Fruit fly (Drosophila melanogaster): Measurements from ENCODE around the gene nSyb.

Gene nSyb

dm6 chr3L:1639185-1639812 is 1.7 kb upstream of the nSyb start, which contains the start of the genes Mettl2 and Bgb (continued):
- TF ChIP-seq Myb (GFP tag; optimal IDR thresholded peaks at IDR 0.05) (peak; percentile 80), Taf1 (GFP tag; IDR thresholded peaks at IDR 0.05) (peak; percentile 73), CG1602 (GFP tag; optimal IDR thresholded peaks at IDR 0.05) (peak; percentile 76), Nf-YB (GFP tag; optimal IDR thresholded peaks at IDR 0.05) (peak; percentile 15), CG17361 (GFP tag; IDR thresholded peaks at IDR 0.05) (peak; percentile 91), YL-1 (GFP tag; optimal IDR thresholded peaks at IDR 0.05) (peak; percentile 58), lilli (GFP tag; optimal IDR thresholded peaks at IDR 0.05) (peak; percentile 90), ap (GFP tag; IDR thresholded peaks at IDR 0.05) (no peak), pho (GFP tag; optimal IDR thresholded peaks at IDR 0.05) (peak; percentile 84), yki (optimal IDR thresholded peaks at IDR 0.05) (no peak), vnd (GFP tag; IDR thresholded peaks at IDR 0.05; ENCODE audit: partially characterized antibody) (peak; percentile 84), Gsc (GFP tag; IDR thresholded peaks at IDR 0.05) (peak; percentile 64), Xrp1 (GFP tag; IDR thresholded peaks at IDR 0.05) (peak; percentile 76), gt (GFP tag; IDR thresholded peaks at IDR 0.05) (no peak; the same call in 1 of the 2 replicates), CG1603 (tag; optimal IDR thresholded peaks at IDR 0.05) (peak; percentile 70), jumu (GFP tag; optimal IDR thresholded peaks at IDR 0.05) (peak; percentile 84), CG4617 (GFP tag; optimal IDR thresholded peaks at IDR 0.05; ENCODE audit: borderline replicate concordance) (peak; percentile 59), jing (GFP tag; optimal IDR thresholded peaks at IDR 0.05) (no peak), pnt (GFP tag; optimal IDR thresholded peaks at IDR 0.05) (peak; percentile 90), nerfin-1 (tag; optimal IDR thresholded peaks at IDR 0.05) (peak; percentile 54), insv (GFP tag; optimal IDR thresholded peaks at IDR 0.05) (no peak), slou (GFP tag; optimal IDR thresholded peaks at IDR 0.05) (peak; percentile 63), luna (GFP tag; optimal IDR thresholded peaks at IDR 0.05) (peak; percentile 21), dpn (GFP tag; optimal IDR thresholded peaks at IDR 0.05) (peak; percentile 79 to 81), slbo (GFP tag; IDR thresholded peaks at IDR 0.05) (peak; percentile 89), stc (GFP tag; IDR thresholded peaks at IDR 0.05) (0 out of 2 replicates have a peak, but pooled peaks have one; percentile 39), sima (GFP tag; optimal IDR thresholded peaks at IDR 0.05) (peak; percentile 40), CG2678 (tag; optimal IDR thresholded peaks at IDR 0.05) (peak; percentile 85), MESR4 (GFP tag; optimal IDR thresholded peaks at IDR 0.05) (no peak), Hmx (GFP tag; optimal IDR thresholded peaks at IDR 0.05) (no peak), ttk (GFP tag; IDR thresholded peaks at IDR 0.05) (peak; percentile 80), gem (tag; optimal IDR thresholded peaks at IDR 0.05) (peak; percentile 87), Abd-B (GFP tag; optimal IDR thresholded peaks at IDR 0.05) (peak; percentile 86), D19B (GFP tag; optimal IDR thresholded peaks at IDR 0.05) (peak; percentile 63), CG12769 (tag; optimal IDR thresholded peaks at IDR 0.05) (no peak), her (GFP tag; optimal IDR thresholded peaks at IDR 0.05) (peak; percentile 46), CG6254 (GFP tag; optimal IDR thresholded peaks at IDR 0.05) (peak; percentile 51), ATbp (GFP tag; optimal IDR thresholded peaks at IDR 0.05) (no peak), Dbx (GFP tag; IDR thresholded peaks at IDR 0.05) (peak; percentile 81), CG12071 (GFP tag; optimal IDR thresholded peaks at IDR 0.05) (no peak), CG30403 (GFP tag; optimal IDR thresholded peaks at IDR 0.05) (peak; percentile 92), emc (GFP tag; optimal IDR thresholded peaks at IDR 0.05) (peak; percentile 48), CG18599 (GFP tag; optimal IDR thresholded peaks at IDR 0.05) (peak; percentile 80), bab2 (GFP tag; optimal IDR thresholded peaks at IDR 0.05) (peak; percentile 79), E2f1 (GFP tag; IDR thresholded peaks at IDR 0.05) (peak; percentile 71), Stat92E (GFP tag; optimal IDR thresholded peaks at IDR 0.05) (no peak), Dip3 (GFP tag; optimal IDR thresholded peaks at IDR 0.05) (peak; percentile 80), HHEX (GFP tag; optimal IDR thresholded peaks at IDR 0.05) (peak; percentile 32), gsb (GFP tag; IDR thresholded peaks at IDR 0.05) (no peak), CG13894 (tag; optimal IDR thresholded peaks at IDR 0.05) (peak; percentile 45)
